Fruit fly (Drosophila melanogaster) whole organism, embryonic: ENCODE data around the gene Nup98-96.

Source experiments
- Abd-B ChIP-seq: fragments of 200-800 bp; sonication (Bioruptor generic); optimal IDR thresholded peaks from 2 replicates; lab custom pipeline; 2018; ENCODE audit warnings: missing biosample characterization, mild to moderate bottlenecking, missing genetic modification characterization, moderate library complexity
- Adf1 ChIP-seq: fragments of 200-800 bp; sonication (Bioruptor generic); IDR thresholded peaks from 2 replicates; pipeline ENCODE4 v1.3.6; 2022; ENCODE audit warnings: missing biosample characterization, missing genetic modification characterization
- CG10654 ChIP-seq: fragments of 200-800 bp; sonication (Bioruptor generic); optimal IDR thresholded peaks from 2 replicates; lab custom pipeline; 2016; ENCODE audit warnings: missing biosample characterization, missing genetic modification characterization
- CG11696 ChIP-seq: fragments of 200-800 bp; sonication (Bioruptor generic); IDR thresholded peaks from 2 replicates; pipeline ENCODE4 v1.3.6; 2022; ENCODE audit warnings: missing biosample characterization, missing genetic modification characterization
- CG12769 ChIP-seq: fragments of 200-800 bp; sonication (Bioruptor generic); optimal IDR thresholded peaks from 2 replicates; lab custom pipeline; 2019; ENCODE audit warnings: missing biosample characterization, mild to moderate bottlenecking, missing genetic modification characterization, moderate library complexity
- CG13287 ChIP-seq: fragments of 200-800 bp; sonication (Bioruptor generic); IDR thresholded peaks from 2 replicates; pipeline ENCODE4 v1.3.6; 2022; ENCODE audit warnings: missing biosample characterization, missing genetic modification characterization; ENCODE audit not compliant: partially characterized antibody
- CG13894 ChIP-seq: fragments of 200-800 bp; sonication (Bioruptor generic); optimal IDR thresholded peaks from 3 replicates; lab custom pipeline; 2018; ENCODE audit warnings: missing biosample characterization, mild to moderate bottlenecking, missing genetic modification characterization, moderate library complexity
- CG15601 ChIP-seq: fragments of 200-800 bp; sonication (Bioruptor generic); optimal IDR thresholded peaks from 3 replicates; lab custom pipeline; 2019; ENCODE audit warnings: missing biosample characterization, mild to moderate bottlenecking, missing genetic modification characterization, moderate library complexity
- CG16863 ChIP-seq: fragments of 200-800 bp; sonication (Bioruptor generic); optimal IDR thresholded peaks from 3 replicates; lab custom pipeline; 2016; ENCODE audit warnings: missing biosample characterization, missing genetic modification characterization
- CG17361 ChIP-seq: fragments of 200-800 bp; sonication (Bioruptor generic); IDR thresholded peaks from 3 replicates; pipeline ENCODE4 v1.3.6; 2022; ENCODE audit warnings: missing biosample characterization, missing genetic modification characterization
- CG18262 ChIP-seq: fragments of 200-800 bp; optimal IDR thresholded peaks from 3 replicates; lab custom pipeline; 2019; ENCODE audit warnings: missing biosample characterization, mild to moderate bottlenecking, missing genetic modification characterization, moderate library complexity
- CG2116 ChIP-seq: fragments of 200-800 bp; sonication (Bioruptor generic); optimal IDR thresholded peaks from 3 replicates; lab custom pipeline; 2018; ENCODE audit warnings: missing biosample characterization, mild to moderate bottlenecking, missing genetic modification characterization
- CG2678 ChIP-seq: fragments of 200-800 bp; sonication (Bioruptor generic); optimal IDR thresholded peaks from 3 replicates; lab custom pipeline; 2019; ENCODE audit warnings: missing biosample characterization, mild to moderate bottlenecking, missing genetic modification characterization, moderate library complexity
- CG30403 ChIP-seq: fragments of 200-800 bp; sonication (Bioruptor generic); optimal IDR thresholded peaks from 3 replicates; lab custom pipeline; 2016; ENCODE audit warnings: missing biosample characterization, missing genetic modification characterization
- CG32532 ChIP-seq: fragments of 200-800 bp; sonication (Bioruptor generic); IDR thresholded peaks from 2 replicates; pipeline ENCODE4 v1.3.6; 2022; ENCODE audit warnings: missing biosample characterization, missing genetic modification characterization
- CG34422 ChIP-seq: fragments of 200-800 bp; sonication (Bioruptor generic); IDR thresholded peaks from 3 replicates; pipeline ENCODE4 v1.3.6; 2022; ENCODE audit warnings: missing biosample characterization, missing genetic modification characterization
- CG3838 ChIP-seq: fragments of 200-800 bp; sonication (Bioruptor generic); optimal IDR thresholded peaks from 3 replicates; lab custom pipeline; 2016; ENCODE audit warnings: missing biosample characterization, missing genetic modification characterization
- CG42726 ChIP-seq: fragments of 200-800 bp; sonication (Bioruptor generic); IDR thresholded peaks from 2 replicates; pipeline ENCODE4 v1.3.6; 2022; ENCODE audit warnings: missing biosample characterization, missing genetic modification characterization; ENCODE audit not compliant: partially characterized antibody
- CG4282 ChIP-seq: fragments of 200-800 bp; sonication (Bioruptor generic); optimal IDR thresholded peaks from 2 replicates; lab custom pipeline; 2016; ENCODE audit warnings: missing biosample characterization, missing genetic modification characterization
- CG6791 ChIP-seq: fragments of 200-800 bp; sonication (Bioruptor generic); IDR thresholded peaks from 3 replicates; pipeline ENCODE4 v1.3.6; 2022; ENCODE audit warnings: missing biosample characterization, missing genetic modification characterization; ENCODE audit not compliant: partially characterized antibody
- CG7839 ChIP-seq: fragments of 200-800 bp; sonication (Bioruptor generic); optimal IDR thresholded peaks from 3 replicates; lab custom pipeline; 2018; ENCODE audit warnings: missing biosample characterization, mild to moderate bottlenecking, missing genetic modification characterization, moderate library complexity
- CG8281 ChIP-seq: fragments of 200-800 bp; sonication (Bioruptor generic); optimal IDR thresholded peaks from 2 replicates; lab custom pipeline; 2018; ENCODE audit warnings: missing biosample characterization, mild to moderate bottlenecking, missing genetic modification characterization, moderate library complexity
- CG8388 ChIP-seq: fragments of 200-800 bp; sonication (Bioruptor generic); optimal IDR thresholded peaks from 2 replicates; lab custom pipeline; 2019; ENCODE audit warnings: missing biosample characterization, mild to moderate bottlenecking, missing genetic modification characterization, moderate library complexity
- D19A ChIP-seq: fragments of 200-800 bp; optimal IDR thresholded peaks from 3 replicates; lab custom pipeline; 2019; ENCODE audit warnings: missing biosample characterization, mild to moderate bottlenecking, missing genetic modification characterization, moderate library complexity
- E2f1 ChIP-seq: fragments of 200-800 bp; sonication (Bioruptor generic); IDR thresholded peaks from 2 replicates; pipeline ENCODE4 v1.3.6; 2022; ENCODE audit warnings: missing biosample characterization, missing genetic modification characterization
- Fer1 ChIP-seq: fragments of 200-800 bp; sonication (Bioruptor generic); optimal IDR thresholded peaks from 2 replicates; lab custom pipeline; 2017; ENCODE audit warnings: missing biosample characterization, mild to moderate bottlenecking, missing genetic modification characterization
- Gsc ChIP-seq: fragments of 200-800 bp; sonication (Bioruptor generic); IDR thresholded peaks from 2 replicates; pipeline ENCODE4 v1.3.6; 2022; ENCODE audit warnings: missing biosample characterization, missing genetic modification characterization
- Hr51 ChIP-seq, 2 experiments: fragments of 200-800 bp; sonication (Bioruptor generic); optimal IDR thresholded peaks; 2 replicates in 1 of 2; 3 replicates in 1 of 2; lab custom pipeline; 2016 to 2018; ENCODE audit warnings: missing biosample characterization in 2 of 2, missing genetic modification characterization in 2 of 2, mild to moderate bottlenecking in 1 of 2, moderate library complexity in 1 of 2
- Lhr ChIP-seq: fragments of 200-800 bp; sonication (Bioruptor generic); optimal IDR thresholded peaks from 3 replicates; lab custom pipeline; 2017; ENCODE audit warnings: mild to moderate bottlenecking, missing biosample characterization, missing genetic modification reagents, missing genetic modification characterization
- Lim3 ChIP-seq: fragments of 200-800 bp; sonication (Bioruptor generic); IDR thresholded peaks from 2 replicates; pipeline ENCODE4 v1.3.6; 2022; ENCODE audit warnings: missing biosample characterization, missing genetic modification characterization
- Nf-YC ChIP-seq: fragments of 200-800 bp; optimal IDR thresholded peaks from 3 replicates; lab custom pipeline; 2019; ENCODE audit warnings: missing biosample characterization, mild to moderate bottlenecking, missing genetic modification characterization, moderate library complexity
- Optix ChIP-seq: fragments of 200-800 bp; sonication (Bioruptor generic); IDR thresholded peaks from 3 replicates; pipeline ENCODE4 v1.3.6; 2022; ENCODE audit warnings: missing biosample characterization, missing genetic modification characterization
- Pdp1 ChIP-seq, 2 experiments: fragments of 200-800 bp; sonication (Bioruptor generic); optimal IDR thresholded peaks; 3 replicates each; lab custom pipeline; 2016; ENCODE audit warnings: missing biosample characterization in 2 of 2, missing genetic modification characterization in 2 of 2, mild to moderate bottlenecking in 1 of 2, moderate library complexity in 1 of 2
- Poxn ChIP-seq: fragments of 200-800 bp; sonication (Bioruptor generic); IDR thresholded peaks from 2 replicates; pipeline ENCODE4 v1.3.6; 2022; ENCODE audit warnings: missing biosample characterization, missing genetic modification characterization
- Rfx ChIP-seq: fragments of 200-800 bp; sonication (Bioruptor generic); IDR thresholded peaks from 2 replicates; pipeline ENCODE4 v1.3.6; 2022; ENCODE audit warnings: missing biosample characterization, missing genetic modification characterization
- Sin3A ChIP-seq: fragments of >200 bp; optimal IDR thresholded peaks from 2 replicates; lab custom pipeline; 2018
- Xrp1 ChIP-seq: fragments of 200-800 bp; sonication (Bioruptor generic); IDR thresholded peaks from 2 replicates; pipeline ENCODE4 v1.3.6; 2022; ENCODE audit warnings: missing biosample characterization, missing genetic modification characterization
- bowl ChIP-seq: fragments of 200-800 bp; sonication (Bioruptor generic); IDR thresholded peaks from 2 replicates; pipeline ENCODE4 v1.3.6; 2022; ENCODE audit warnings: missing biosample characterization, missing genetic modification characterization
- cwo ChIP-seq: fragments of 200-800 bp; sonication (Bioruptor generic); optimal IDR thresholded peaks from 3 replicates; lab custom pipeline; 2017; ENCODE audit warnings: missing biosample characterization, missing genetic modification characterization, mild to moderate bottlenecking, moderate library complexity, missing genetic modification reagents
- lab ChIP-seq: fragments of 200-800 bp; sonication (Bioruptor generic); optimal IDR thresholded peaks from 3 replicates; lab custom pipeline; 2017; ENCODE audit warnings: missing biosample characterization, missing genetic modification characterization, mild to moderate bottlenecking, moderate library complexity, missing genetic modification reagents
- lilli ChIP-seq: fragments of 200-800 bp; sonication (Bioruptor generic); optimal IDR thresholded peaks from 3 replicates; lab custom pipeline; 2016; ENCODE audit warnings: missing biosample characterization, missing genetic modification characterization
- nerfin-1 ChIP-seq: fragments of 200-800 bp; sonication (Bioruptor generic); optimal IDR thresholded peaks from 3 replicates; lab custom pipeline; 2019; ENCODE audit warnings: missing biosample characterization, mild to moderate bottlenecking, missing genetic modification characterization, moderate library complexity
- nom ChIP-seq: fragments of 200-800 bp; sonication (Bioruptor generic); optimal IDR thresholded peaks from 2 replicates; lab custom pipeline; 2017; ENCODE audit warnings: missing biosample characterization, missing genetic modification characterization, mild to moderate bottlenecking, moderate library complexity, missing genetic modification reagents
- oc ChIP-seq: fragments of 200-800 bp; sonication (Bioruptor generic); optimal IDR thresholded peaks from 2 replicates; lab custom pipeline; 2018; ENCODE audit warnings: missing biosample characterization, mild to moderate bottlenecking, missing genetic modification characterization, moderate library complexity
- pros ChIP-seq: fragments of 200-800 bp; sonication (Bioruptor generic); optimal IDR thresholded peaks from 3 replicates; lab custom pipeline; 2019; ENCODE audit warnings: missing biosample characterization, mild to moderate bottlenecking, missing genetic modification characterization, moderate library complexity
- ranshi ChIP-seq: fragments of 200-800 bp; sonication (Bioruptor generic); IDR thresholded peaks from 2 replicates; pipeline ENCODE4 v1.3.6; 2022; ENCODE audit warnings: missing biosample characterization, missing genetic modification characterization
- row ChIP-seq: fragments of 200-800 bp; sonication (Bioruptor generic); IDR thresholded peaks from 3 replicates; pipeline ENCODE4 v1.3.6; 2022; ENCODE audit warnings: missing biosample characterization, missing genetic modification characterization
- run ChIP-seq: fragments of 200-800 bp; sonication (Bioruptor generic); optimal IDR thresholded peaks from 3 replicates; lab custom pipeline; 2018; ENCODE audit warnings: missing biosample characterization, mild to moderate bottlenecking, missing genetic modification characterization
- sd ChIP-seq: fragments of 200-800 bp; sonication (Bioruptor generic); optimal IDR thresholded peaks from 3 replicates; lab custom pipeline; 2018; ENCODE audit warnings: missing biosample characterization, mild to moderate bottlenecking, missing genetic modification characterization, moderate library complexity
- sob ChIP-seq: fragments of 200-800 bp; sonication (Bioruptor generic); IDR thresholded peaks from 2 replicates; pipeline ENCODE4 v1.3.6; 2022; ENCODE audit warnings: missing biosample characterization, missing genetic modification characterization

The Nup98-96 gene

DNA sequence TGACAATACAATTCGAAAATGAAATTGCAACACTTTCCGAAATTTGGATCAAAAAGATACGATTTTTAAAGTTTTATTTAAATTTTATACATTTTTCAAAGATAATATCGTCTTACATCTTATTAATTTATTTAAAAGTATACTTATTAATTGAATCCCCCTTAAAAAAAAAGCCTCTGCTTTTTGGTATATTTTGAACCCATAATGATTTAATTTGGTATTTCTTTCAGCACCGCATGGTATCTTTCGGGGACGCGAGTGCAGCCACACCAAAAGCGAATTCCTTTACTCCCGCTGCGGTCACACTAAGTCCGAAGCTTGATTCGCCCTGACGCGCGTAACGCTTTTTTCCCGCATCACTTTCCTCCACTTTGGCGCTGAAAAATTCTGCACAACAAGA lies 38.9 kb upstream of the Nup98-96 start (continued):
- TF ChIP-seq sd (peak; percentile 90), bowl (no peak), Lim3 (no peak), CG8388 (peak; percentile 3), CG16863 (GFP tag; lab: Kevin White, UChicago) (no peak), Lhr (GFP tag; lab: Kevin White, UChicago) (peak; percentile 94), Pdp1 (GFP tag; optimal IDR thresholded peaks at IDR 0.05; lab: Kevin White, UChicago) (peak in 1 of 2 experiments; percentile 59), CG2678 (tag; lab: Kevin White, UChicago) (peak; percentile 51), Adf1 (GFP tag; lab: Robert Waterston, UW) (peak; percentile 13; the same call in 1 of the 2 replicates), lilli (peak; percentile 45), CG12769 (tag; lab: Kevin White, UChicago) (peak; percentile 22), CG4282 (GFP tag; lab: Kevin White, UChicago) (no peak), pros (GFP tag; lab: Kevin White, UChicago) (no peak), CG42726 (GFP tag; lab: Robert Waterston, UW) (0 out of 2 replicates have a peak, but pooled peaks have one; percentile 31), nerfin-1 (tag; lab: Kevin White, UChicago) (peak; percentile 97), ranshi (GFP tag; lab: Robert Waterston, UW) (peak; percentile 19; the same call in 1 of the 2 replicates), nom (GFP tag; lab: Kevin White, UChicago) (peak; percentile 30), D19A (tag; lab: Kevin White, UChicago) (peak; percentile 12), CG2116 (GFP tag; lab: Kevin White, UChicago) (peak; percentile 16), sob (GFP tag; lab: Robert Waterston, UW) (peak; percentile 52), Hr51 (GFP tag; optimal IDR thresholded peaks at IDR 0.05; lab: Kevin White, UChicago) (peak in 1 of 2 experiments; percentile 21), CG15601 (tag; lab: Kevin White, UChicago) (peak; percentile 45), E2f1 (GFP tag; lab: Robert Waterston, UW) (no peak), row (GFP tag; lab: Robert Waterston, UW) (peak; percentile 77), Gsc (no peak), run (tag; lab: Kevin White, UChicago) (no peak), CG7839 (tag; lab: Kevin White, UChicago) (peak; percentile 43), Nf-YC (tag; lab: Kevin White, UChicago) (peak; percentile 12), Sin3A (lab: Kevin White, UChicago) (peak; percentile 37), CG6791 (peak; percentile 59; the same call in 1 of the 3 replicates), Poxn (GFP tag; lab: Robert Waterston, UW) (no peak), CG34422 (GFP tag; lab: Robert Waterston, UW) (0 out of 3 replicates have a peak, but pooled peaks have one; percentile 20), CG13894 (tag; lab: Kevin White, UChicago) (peak; percentile 68), Xrp1 (GFP tag; lab: Robert Waterston, UW) (peak; percentile 45; the same call in 1 of the 2 replicates), Rfx (peak; percentile 65), CG10654 (peak; percentile 21), oc (no peak), CG8281 (no peak), CG13287 (GFP tag; lab: Robert Waterston, UW) (peak; percentile 69), Fer1 (GFP tag; lab: Kevin White, UChicago) (peak; percentile 34), Optix (GFP tag; lab: Robert Waterston, UW) (no peak), CG11696 (GFP tag; lab: Robert Waterston, UW) (0 out of 2 replicates have a peak, but pooled peaks have one; percentile 9), CG30403 (GFP tag; lab: Kevin White, UChicago) (peak; percentile 59), cwo (no peak), CG3838 (no peak), CG32532 (GFP tag; lab: Robert Waterston, UW) (peak; percentile 63), CG17361 (peak; percentile 60; the same call in 2 of the 3 replicates), Abd-B (peak; percentile 27), CG18262 (tag; lab: Kevin White, UChicago) (peak; percentile 8), lab (peak; percentile 25)
